Worm (Caenorhabditis elegans): ENCODE results near the gene cest-9.2.

The cest-9.2 gene

DNA sequence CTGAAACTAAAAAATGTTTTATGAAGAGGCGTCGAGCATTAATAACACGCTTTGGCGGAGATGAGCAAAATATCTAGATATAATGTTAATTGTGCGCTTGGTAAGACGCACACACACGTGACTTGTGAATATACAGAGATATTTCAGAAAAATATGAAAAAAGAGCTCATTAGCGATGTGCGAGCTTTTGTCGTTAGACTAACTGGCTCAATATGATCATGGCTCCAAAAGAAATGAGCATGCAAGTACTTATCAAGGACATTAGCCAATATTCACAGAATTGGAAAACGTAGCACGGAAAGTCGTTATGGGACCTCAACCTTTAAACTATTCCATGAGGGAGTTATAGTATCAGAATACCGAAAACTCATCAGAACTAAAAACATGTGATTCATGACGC, 14.8 kb upstream of the cest-9.2 start:
- TF ChIP-seq mdl-1 (tag; optimal IDR thresholded peaks at IDR 0.05) (no peak), egl-27 (tag; optimal IDR thresholded peaks at IDR 0.05) (no peak), peb-1 (tag; optimal IDR thresholded peaks at IDR 0.05) (no peak), ceh-16 (tag; optimal IDR thresholded peaks at IDR 0.05) (no peak), aly-2 (tag; optimal IDR thresholded peaks at IDR 0.05) (no peak), nhr-129 (tag; optimal IDR thresholded peaks at IDR 0.05) (no peak), lin-11 (tag; optimal IDR thresholded peaks at IDR 0.05) (no peak)

- TF ChIP-seq lin-39 (tag; optimal IDR thresholded peaks at IDR 0.05): peak; percentile 64
- peak; percentile 23 for TF ChIP-seq fos-1 (tag; optimal IDR thresholded peaks at IDR 0.05)
- TF ChIP-seq nhr-21 (tag; optimal IDR thresholded peaks at IDR 0.05): peak; percentile 15
- TF ChIP-seq unc-62 (GFP tag; optimal IDR thresholded peaks at IDR 0.05): no peak
- TF ChIP-seq C34F6.9 (tag; optimal IDR thresholded peaks at IDR 0.05): peak; percentile 12
- no peak for TF ChIP-seq sem-4 (tag; optimal IDR thresholded peaks at IDR 0.05)
These were observed 11.5 kb upstream of the cest-9.2 start for ce11 chrX:12210145-12211032.

ce11 chrX:12212801-12213200, 9.1 kb upstream of the cest-9.2 start, which contains the start of gene cab-1:
Gene cab-1 (minus strand): TSS chrX:12212901.
- no peak for TF ChIP-seq sma-3 (GFP tag; optimal IDR thresholded peaks at IDR 0.05)
- TF ChIP-seq lin-13 (GFP tag; optimal IDR thresholded peaks at IDR 0.05): no peak
- TF ChIP-seq elt-3 (tag; optimal IDR thresholded peaks at IDR 0.05): no peak
- TF ChIP-seq nhr-77 (tag; optimal IDR thresholded peaks at IDR 0.05): no peak
- no peak for TF ChIP-seq ztf-11 (tag; optimal IDR thresholded peaks at IDR 0.05)
- no peak for TF ChIP-seq egl-27 (tag; optimal IDR thresholded peaks at IDR 0.05)
- TF ChIP-seq nhr-21 (tag; optimal IDR thresholded peaks at IDR 0.05): no peak
- no peak for TF ChIP-seq sem-4 (tag; optimal IDR thresholded peaks at IDR 0.05)
- TF ChIP-seq snpc-4 (tag; optimal IDR thresholded peaks at IDR 0.05): no peak

DNA sequence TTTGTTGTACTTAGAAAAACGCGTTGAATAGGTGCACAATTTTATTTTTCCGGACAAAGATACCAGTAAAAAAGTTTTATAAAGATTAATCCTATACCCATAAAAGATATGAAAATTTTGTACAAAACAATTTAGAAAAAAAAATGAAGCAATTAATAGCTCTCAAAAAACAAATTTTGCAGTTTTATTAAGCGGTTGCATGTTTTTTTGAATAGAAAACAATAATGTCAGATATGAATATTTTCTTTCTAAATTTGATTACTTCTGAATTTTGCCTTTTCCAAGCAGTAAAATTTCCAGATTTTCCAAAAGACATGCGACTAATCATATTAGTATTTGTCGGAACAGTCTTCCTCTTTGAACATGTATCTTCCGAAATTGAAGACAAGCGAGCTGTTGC, 5.0 kb upstream of the cest-9.2 start, which contains the start of gene C23H4.8:
Gene C23H4.8, plus strand, starts transcription at position 301 of the 400 bp plus-strand sequence.
- TF ChIP-seq ceh-82 (tag; optimal IDR thresholded peaks at IDR 0.05) (no peak), egl-27 (tag; optimal IDR thresholded peaks at IDR 0.05) (no peak), blmp-1 (tag; optimal IDR thresholded peaks at IDR 0.05; ENCODE audit: insufficient read depth) (no peak), gmeb-1 (tag; optimal IDR thresholded peaks at IDR 0.05) (no peak), ztf-4 (tag; optimal IDR thresholded peaks at IDR 0.05) (no peak), unc-62 (GFP tag; optimal IDR thresholded peaks at IDR 0.05) (no peak), R02D3.7 (tag; optimal IDR thresholded peaks at IDR 0.05) (no peak), nhr-25 (tag; optimal IDR thresholded peaks at IDR 0.05) (no peak), F13H6.1 (tag; optimal IDR thresholded peaks at IDR 0.05) (no peak), alr-1 (tag; optimal IDR thresholded peaks at IDR 0.05) (no peak), lin-13 (GFP tag; optimal IDR thresholded peaks at IDR 0.05) (no peak), dmd-4 (tag; optimal IDR thresholded peaks at IDR 0.05) (no peak), unc-55 (GFP tag; optimal IDR thresholded peaks at IDR 0.05) (no peak)

- TF ChIP-seq lin-13 (GFP tag; optimal IDR thresholded peaks at IDR 0.05): no peak
These were observed 2.4 kb upstream of the cest-9.2 start, which contains the start of gene cest-8 for ce11 chrX:12219477-12219876. Gene cest-8 (plus strand): TSS chrX:12219660.

ce11 chrX:12222723-12223122, 806 bp downstream of the cest-9.2 start:
- TF ChIP-seq sem-4 (tag; optimal IDR thresholded peaks at IDR 0.05): no peak
- no peak for TF ChIP-seq mdl-1 (tag; optimal IDR thresholded peaks at IDR 0.05)
- TF ChIP-seq alr-1 (tag; optimal IDR thresholded peaks at IDR 0.05): no peak
- no peak for TF ChIP-seq peb-1 (tag; optimal IDR thresholded peaks at IDR 0.05)
- TF ChIP-seq ztf-11 (tag; optimal IDR thresholded peaks at IDR 0.05): no peak
- TF ChIP-seq zag-1 (tag; optimal IDR thresholded peaks at IDR 0.05): no peak
- TF ChIP-seq fos-1 (tag; optimal IDR thresholded peaks at IDR 0.05): no peak
- TF ChIP-seq nhr-237 (tag; optimal IDR thresholded peaks at IDR 0.05): no peak
- no peak for TF ChIP-seq aly-2 (tag; optimal IDR thresholded peaks at IDR 0.05)
- TF ChIP-seq nhr-25 (tag; optimal IDR thresholded peaks at IDR 0.05): no peak
- no peak for TF ChIP-seq ama-1 (optimal IDR thresholded peaks at IDR 0.05)

All from whole organism, L2 larva.